Worm (Caenorhabditis elegans) whole organism, early embryonic: ENCODE data around the gene tsp-2.

Experiments
- B0310.2 ChIP-seq: sonication (generic microtip); optimal IDR thresholded peaks from 2 replicates; lab custom pipeline; 2016; ENCODE audit warnings: mild to moderate bottlenecking, missing genetic modification characterization, missing compliant biosample characterization
- F13C5.2 ChIP-seq: sonication (generic microtip); optimal IDR thresholded peaks from 2 replicates; lab custom pipeline; 2017; ENCODE audit warnings: mild to moderate bottlenecking, missing genetic modification characterization, inconsistent platforms, missing compliant biosample characterization
- aly-1 ChIP-seq: sonication (generic microtip); optimal IDR thresholded peaks from 2 replicates; lab custom pipeline; 2016; ENCODE audit warnings: missing genetic modification characterization, missing compliant biosample characterization
- ama-1 ChIP-seq: fragments of 150-350 bp; optimal IDR thresholded peaks from 2 replicates; lab custom pipeline; 2014
- ets-7 ChIP-seq: sonication (generic microtip); optimal IDR thresholded peaks from 2 replicates; lab custom pipeline; 2016; ENCODE audit warnings: missing genotype, missing genetic modification characterization, missing compliant biosample characterization
- flt-1 ChIP-seq: fragments of 200-800 bp; sonication (Bioruptor generic); IDR thresholded peaks from 2 replicates; pipeline ENCODE4 v1.3.6; 2022; ENCODE audit warnings: missing genetic modification characterization, missing compliant biosample characterization
- hnd-1 ChIP-seq: sonication (generic microtip); optimal IDR thresholded peaks from 2 replicates; lab custom pipeline; 2016; ENCODE audit warnings: missing genetic modification characterization, missing compliant biosample characterization
- pes-1 ChIP-seq: fragments of 200-800 bp; sonication (Bioruptor generic); IDR thresholded peaks from 2 replicates; pipeline ENCODE4 v1.3.6; 2022; ENCODE audit warnings: missing genetic modification reagents, missing genetic modification characterization, missing compliant biosample characterization
- sea-1 ChIP-seq: fragments of 200-800 bp; sonication (Bioruptor generic); conservative IDR thresholded peaks from 2 replicates; pipeline ENCODE4 v1.3.6; 2022; ENCODE audit warnings: missing genetic modification characterization, missing compliant biosample characterization
- tbx-11 ChIP-seq: fragments of 200-800 bp; sonication (Bioruptor generic); IDR thresholded peaks from 2 replicates; pipeline ENCODE4 v1.3.6; 2022; ENCODE audit warnings: missing genetic modification characterization, missing compliant biosample characterization
- tbx-37 ChIP-seq: fragments of 200-800 bp; sonication (Bioruptor generic); conservative IDR thresholded peaks from 2 replicates; pipeline ENCODE4 v1.3.6; 2022; ENCODE audit warnings: missing genetic modification reagents, missing genetic modification characterization, missing compliant biosample characterization
- tra-4 ChIP-seq: sonication (generic microtip); optimal IDR thresholded peaks from 2 replicates; lab custom pipeline; 2017; ENCODE audit warnings: missing genetic modification characterization, missing compliant biosample characterization

ce11 chrIII:8242809-8243208 is 5.1 kb upstream of the tsp-2 start, which contains the start of gene C02F5.12:
- TF ChIP-seq flt-1 (GFP tag; lab: Robert Waterston, UW) (no peak), hnd-1 (tag; lab: Kevin White, UChicago) (no peak), aly-1 (tag; lab: Kevin White, UChicago) (no peak), F13C5.2 (tag; lab: Kevin White, UChicago) (no peak), B0310.2 (tag; lab: Kevin White, UChicago) (no peak), sea-1 (no peak), ama-1 (lab: Kevin White, UChicago) (no peak), pes-1 (GFP tag; lab: Robert Waterston, UW) (no peak), tbx-37 (GFP tag; lab: Robert Waterston, UW) (no peak), tra-4 (tag; lab: Kevin White, UChicago) (no peak), tbx-11 (no peak), ets-7 (tag; lab: Kevin White, UChicago) (no peak)
